Fruit fly (Drosophila melanogaster) Kc167 (cell line): ENCODE data around the gene Eip63E.

Experiments used
- Myc ChIP-seq: fragments of >200 bp; optimal IDR thresholded peaks from 2 replicates; lab custom pipeline; 2017; ENCODE audit warnings: missing external identifiers
- Sin3A ChIP-seq: fragments of >200 bp; optimal IDR thresholded peaks from 2 replicates; lab custom pipeline; 2018; ENCODE audit warnings: missing external identifiers
- h ChIP-seq: fragments of >200 bp; optimal IDR thresholded peaks from 3 replicates; lab custom pipeline; 2018; ENCODE audit warnings: missing external identifiers
- insv ChIP-seq: fragments of >200 bp; optimal IDR thresholded peaks from 3 replicates; lab custom pipeline; 2018; ENCODE audit warnings: missing external identifiers
- psq ChIP-seq: fragments of >200 bp; optimal IDR thresholded peaks from 2 replicates; lab custom pipeline; 2017; ENCODE audit warnings: missing external identifiers
- ttk ChIP-seq: sonication (Bioruptor generic); optimal IDR thresholded peaks from 2 replicates; lab custom pipeline; 2017; ENCODE audit warnings: missing external identifiers

Eip63E gene

DNA sequence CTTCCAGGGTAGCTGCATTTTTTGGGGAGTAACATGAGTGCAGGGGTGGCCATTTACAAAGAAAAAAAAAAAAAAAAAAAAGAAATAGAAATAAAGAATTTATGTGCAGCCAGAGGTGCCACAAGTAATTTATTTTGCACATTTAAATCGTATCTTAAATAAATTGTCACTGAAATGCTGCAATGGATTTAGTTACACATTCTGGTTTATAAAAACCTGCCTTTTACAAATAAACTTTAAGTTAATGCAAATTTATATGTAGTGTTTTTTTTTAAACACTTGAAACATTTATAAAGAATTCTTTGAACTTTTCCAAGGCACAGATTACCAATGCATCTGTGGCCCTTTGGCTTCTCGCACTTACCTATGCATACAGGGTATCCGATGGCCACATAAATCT lies 20.9 kb downstream of the Eip63E start:
- TF ChIP-seq insv = no peak
- no peak for TF ChIP-seq ttk (lab: Kevin White, UChicago)
- no peak for TF ChIP-seq psq (lab: Kevin White, UChicago)
- no peak for TF ChIP-seq Myc (lab: Kevin White, UChicago)
- no peak for TF ChIP-seq h (lab: Kevin White, UChicago)
- TF ChIP-seq Sin3A (lab: Kevin White, UChicago) = no peak

DNA sequence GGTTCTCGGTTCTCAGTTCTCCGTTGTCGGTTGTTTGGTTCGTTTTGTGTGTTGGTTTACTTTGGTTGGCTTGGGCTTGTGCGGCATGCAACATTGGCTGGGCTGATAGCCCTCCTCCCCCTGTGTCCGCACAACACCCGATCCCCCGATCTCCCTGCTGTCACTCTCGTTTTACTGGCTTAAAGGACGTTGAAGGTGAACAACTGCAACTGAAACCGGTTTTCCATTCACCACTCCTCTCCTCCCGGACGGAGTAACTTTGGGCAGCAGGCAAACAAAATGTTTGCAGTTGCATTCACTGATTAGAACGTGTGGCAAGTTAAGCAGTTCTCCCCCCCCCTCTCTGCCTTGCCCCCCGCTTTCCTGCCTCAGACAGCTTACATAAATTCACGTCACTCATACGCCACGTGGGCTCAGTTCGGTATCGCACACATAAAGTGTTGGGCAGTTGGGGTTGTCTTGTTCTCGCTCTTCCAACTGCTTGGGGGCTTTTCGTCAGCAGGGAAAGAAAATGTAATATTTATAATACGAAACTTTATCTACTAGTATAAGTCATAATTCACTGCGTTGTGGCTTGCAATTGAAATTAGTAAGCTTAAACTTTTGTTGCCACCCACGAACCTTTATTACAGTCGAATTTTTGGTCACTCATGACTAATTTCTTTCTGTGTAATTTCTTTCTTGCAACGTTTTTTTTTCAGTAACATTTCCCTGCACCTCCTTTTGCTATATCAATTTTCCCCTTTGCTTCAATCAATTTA lies 21.5 kb downstream of the Eip63E start:
- TF ChIP-seq psq (lab: Kevin White, UChicago) (no peak), insv (no peak), Myc (lab: Kevin White, UChicago) (no peak), Sin3A (lab: Kevin White, UChicago) (no peak), ttk (lab: Kevin White, UChicago) (no peak), h (lab: Kevin White, UChicago) (no peak)

DNA sequence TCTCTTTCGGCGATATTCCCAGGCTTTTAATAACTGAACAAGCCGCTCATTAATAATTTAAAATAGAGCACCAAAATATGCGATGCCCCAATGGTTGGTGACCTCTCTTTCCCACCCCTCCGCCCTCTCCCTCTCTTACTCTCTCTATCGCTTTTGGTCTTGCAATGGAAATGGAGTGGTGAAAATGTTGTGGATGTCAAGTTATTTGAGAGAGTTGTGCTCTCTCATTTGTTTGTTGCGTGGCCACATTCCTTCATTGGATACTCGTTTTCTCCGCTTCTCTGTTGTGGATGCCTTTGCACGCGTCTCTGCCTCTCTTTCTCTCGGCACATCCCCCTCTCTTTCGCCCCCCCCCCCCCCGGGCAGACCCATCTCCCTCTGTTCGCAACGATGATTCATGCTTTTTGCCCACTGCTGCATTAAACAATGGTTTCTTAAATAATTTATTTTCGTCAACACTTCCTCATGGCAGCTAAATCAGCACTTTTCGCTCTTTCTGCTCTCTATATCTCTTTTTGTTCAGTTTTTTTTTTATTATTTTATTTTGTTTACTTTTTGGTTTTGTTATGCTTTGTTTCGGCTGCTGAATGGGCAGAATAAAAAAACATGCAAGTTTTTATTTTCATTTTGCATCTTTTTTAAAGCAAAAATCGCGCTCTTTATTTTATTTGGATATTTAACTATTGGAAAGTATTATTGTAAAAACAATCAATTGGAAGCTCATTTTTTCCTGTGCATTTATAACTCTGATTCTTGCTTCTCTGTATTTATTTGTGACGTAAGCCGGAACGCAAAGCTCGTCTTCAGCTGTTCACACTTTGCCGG lies 27.2 kb downstream of the Eip63E start:
- TF ChIP-seq insv (no peak), Myc (lab: Kevin White, UChicago) (no peak), ttk (lab: Kevin White, UChicago) (no peak), h (lab: Kevin White, UChicago) (no peak), Sin3A (lab: Kevin White, UChicago) (no peak), psq (lab: Kevin White, UChicago) (no peak)

DNA sequence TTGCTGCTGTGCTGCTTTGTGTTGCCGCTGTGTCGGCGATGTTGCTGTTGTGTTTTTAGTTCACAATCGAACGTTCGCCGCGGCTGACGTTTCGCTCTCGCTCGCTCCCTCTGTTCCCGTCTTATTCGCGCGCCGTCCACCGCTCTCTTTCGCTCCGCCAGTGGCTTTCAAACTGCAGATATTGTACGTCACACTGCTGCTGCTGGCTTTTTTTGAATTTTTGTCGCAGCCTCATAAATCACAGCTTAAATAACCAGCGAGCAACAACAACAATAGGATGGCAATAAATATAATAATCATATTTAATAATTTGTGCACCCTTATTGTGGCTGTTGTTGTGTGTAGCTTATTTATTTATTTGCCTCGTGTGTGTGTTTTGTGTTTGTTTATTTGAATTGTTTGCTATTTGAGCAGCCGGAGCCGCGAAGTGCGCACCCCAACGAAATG lies 28.0 kb downstream of the Eip63E start:
- no peak for TF ChIP-seq insv
- TF ChIP-seq Sin3A (lab: Kevin White, UChicago) = no peak
- TF ChIP-seq Myc (lab: Kevin White, UChicago) = no peak
- TF ChIP-seq h (lab: Kevin White, UChicago) = no peak

DNA sequence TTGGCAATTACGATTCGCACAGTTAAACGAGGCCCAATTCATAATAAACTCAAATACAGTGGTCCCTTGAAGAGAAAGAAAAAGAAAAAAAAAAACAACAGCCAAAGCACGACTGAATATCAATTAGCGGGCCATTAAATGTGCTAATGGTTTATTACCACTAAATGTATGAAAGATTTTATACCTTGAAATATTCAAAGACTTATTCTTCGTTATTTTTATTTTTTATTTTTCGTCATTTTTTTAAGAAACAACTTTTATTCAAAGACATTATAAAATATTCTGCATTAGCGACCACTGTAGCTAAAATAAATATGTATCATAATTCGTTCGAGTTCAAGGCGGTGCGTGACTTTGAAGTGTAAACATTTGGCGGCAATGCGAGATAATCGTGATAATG lies 28.7 kb downstream of the Eip63E start:
- TF ChIP-seq Myc (lab: Kevin White, UChicago) (no peak), ttk (lab: Kevin White, UChicago) (no peak), Sin3A (lab: Kevin White, UChicago) (no peak), insv (no peak), h (lab: Kevin White, UChicago) (no peak), psq (lab: Kevin White, UChicago) (no peak)

DNA sequence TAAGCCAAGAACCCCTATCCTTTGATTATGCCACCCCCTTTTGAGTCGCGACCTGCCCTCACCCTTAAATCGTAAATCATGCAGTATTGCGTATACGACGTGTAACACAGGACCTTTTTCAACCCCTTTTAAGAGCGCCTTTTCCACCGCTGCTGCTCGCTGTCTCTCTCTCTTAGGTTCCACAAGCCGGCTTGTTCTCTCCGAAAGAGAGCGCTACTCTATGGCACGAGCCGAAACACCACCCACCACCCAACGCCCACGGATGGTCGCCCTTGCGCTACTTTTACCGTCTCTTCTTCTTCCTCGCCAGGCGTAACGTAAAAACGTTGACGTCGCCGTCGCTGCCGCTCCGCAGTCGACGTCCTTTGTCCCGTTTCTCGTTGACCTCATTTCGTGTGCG lies 29.4 kb downstream of the Eip63E start:
- TF ChIP-seq ttk (lab: Kevin White, UChicago) = no peak
- no peak for TF ChIP-seq psq (lab: Kevin White, UChicago)
- no peak for TF ChIP-seq Sin3A (lab: Kevin White, UChicago)
- TF ChIP-seq Myc (lab: Kevin White, UChicago) = no peak
- TF ChIP-seq h (lab: Kevin White, UChicago) = no peak
- no peak for TF ChIP-seq insv

DNA sequence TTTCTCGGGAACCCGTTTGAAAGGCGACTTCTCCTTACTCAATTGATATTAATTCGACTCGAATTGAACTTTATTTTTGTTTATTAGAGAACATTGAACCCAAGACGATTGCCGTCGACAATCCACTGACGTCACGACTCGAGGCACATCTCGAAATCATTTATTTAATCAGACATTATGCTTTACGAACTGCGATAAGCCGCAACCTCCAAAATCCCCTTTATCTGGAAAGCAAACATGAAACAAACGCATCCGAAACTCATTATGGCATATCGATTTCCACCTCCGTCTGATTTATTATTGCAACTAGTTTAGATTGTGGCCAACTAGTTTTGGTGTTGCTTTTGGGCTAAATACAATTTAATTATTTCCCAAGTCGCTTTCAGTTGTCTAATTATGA lies 31.6 kb downstream of the Eip63E start:
- TF ChIP-seq insv = no peak
- TF ChIP-seq ttk (lab: Kevin White, UChicago) = no peak
- no peak for TF ChIP-seq psq (lab: Kevin White, UChicago)
- TF ChIP-seq Myc (lab: Kevin White, UChicago) = no peak
- no peak for TF ChIP-seq h (lab: Kevin White, UChicago)
- no peak for TF ChIP-seq Sin3A (lab: Kevin White, UChicago)

DNA sequence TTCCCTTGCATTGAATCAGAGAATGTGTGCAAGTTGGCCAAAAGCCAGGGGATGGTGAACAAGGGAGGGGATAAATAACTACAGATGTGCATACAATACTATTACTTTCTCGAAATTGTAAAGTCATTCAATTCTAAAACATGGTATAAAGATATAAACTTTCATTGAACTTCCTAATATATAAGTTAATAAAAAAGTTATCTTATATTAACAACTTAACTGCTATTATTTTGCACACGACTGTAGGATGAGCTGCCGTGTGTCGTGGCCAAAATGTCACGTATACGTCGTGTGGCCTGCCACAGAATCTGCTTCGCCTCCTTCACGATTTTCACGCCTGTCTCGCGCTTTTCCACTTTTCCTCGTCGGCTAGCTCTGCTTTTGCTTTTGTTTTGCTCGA lies 33.9 kb downstream of the Eip63E start:
- TF ChIP-seq Sin3A (lab: Kevin White, UChicago) (no peak), insv (no peak), ttk (lab: Kevin White, UChicago) (no peak), h (lab: Kevin White, UChicago) (no peak), psq (lab: Kevin White, UChicago) (no peak), Myc (lab: Kevin White, UChicago) (no peak)

DNA sequence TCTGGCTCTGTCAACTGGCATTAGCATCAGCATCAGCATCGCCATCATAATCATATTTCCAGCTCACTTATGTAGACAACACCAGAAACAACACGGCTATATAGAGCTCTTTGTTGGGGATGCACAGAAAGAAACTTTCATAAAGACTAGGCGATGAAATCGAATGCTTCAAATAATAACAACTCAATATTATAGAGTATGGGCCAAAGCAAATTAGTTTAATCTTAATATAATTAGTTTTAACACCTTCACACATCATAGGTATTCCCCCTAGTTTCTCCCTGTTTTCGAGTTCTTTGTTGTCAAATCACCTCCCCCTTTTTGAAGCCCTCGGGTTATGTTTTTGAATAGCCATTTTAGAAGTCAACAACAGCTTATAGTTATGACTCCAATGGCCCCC lies 35.5 kb downstream of the Eip63E start:
- TF ChIP-seq Sin3A (lab: Kevin White, UChicago) (no peak), psq (lab: Kevin White, UChicago) (no peak), insv (no peak), Myc (lab: Kevin White, UChicago) (no peak), ttk (lab: Kevin White, UChicago) (no peak), h (lab: Kevin White, UChicago) (no peak)

DNA sequence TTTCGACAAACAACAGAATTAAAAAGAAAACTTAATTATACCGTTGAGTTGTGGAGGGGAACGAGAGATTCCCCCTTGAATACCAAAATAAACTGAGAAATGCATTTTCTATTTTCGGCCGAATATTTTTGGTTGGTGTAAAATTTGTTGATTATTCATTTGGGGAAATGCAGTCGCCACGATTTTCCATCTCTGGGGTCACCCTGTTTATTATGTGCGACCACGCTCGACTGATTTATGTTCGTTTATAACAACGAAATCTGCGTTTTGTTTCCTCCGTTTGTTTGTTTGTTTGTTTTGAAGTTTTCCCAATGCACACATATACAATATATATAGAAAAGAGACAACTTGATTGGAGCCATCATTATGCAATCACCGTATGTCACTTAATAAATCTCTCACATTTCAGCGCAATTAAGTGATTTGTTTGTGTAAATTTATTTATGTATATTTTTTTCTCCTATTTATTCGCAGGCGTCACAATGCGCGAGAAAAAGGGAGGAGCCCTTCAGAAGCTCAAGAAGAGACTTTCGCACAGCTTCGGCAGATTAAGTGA lies 36.8 kb downstream of the Eip63E start:
- TF ChIP-seq psq (lab: Kevin White, UChicago) = no peak
- TF ChIP-seq ttk (lab: Kevin White, UChicago) = no peak
- TF ChIP-seq h (lab: Kevin White, UChicago) = no peak
- no peak for TF ChIP-seq Sin3A (lab: Kevin White, UChicago)
- no peak for TF ChIP-seq Myc (lab: Kevin White, UChicago)
- no peak for TF ChIP-seq insv

DNA sequence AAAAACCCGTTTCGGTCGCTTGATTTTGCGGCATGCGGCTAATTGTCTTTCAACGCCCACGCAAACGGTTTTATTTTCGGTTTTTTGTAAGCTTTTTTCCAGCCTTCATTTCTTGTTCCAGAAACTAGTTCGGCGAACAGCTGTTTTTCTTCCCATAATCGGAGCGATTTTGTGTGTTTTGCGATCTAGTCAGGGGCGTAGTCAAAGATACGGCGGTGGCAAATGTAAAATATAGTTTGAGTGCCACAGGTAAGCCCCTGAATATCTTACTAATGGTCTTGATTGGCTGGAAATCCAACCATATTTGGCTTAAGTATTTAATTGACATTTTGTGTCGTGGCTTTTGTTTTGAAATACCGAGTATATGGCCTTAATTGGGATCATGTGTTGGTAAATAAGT lies 38.4 kb downstream of the Eip63E start:
- TF ChIP-seq Myc (lab: Kevin White, UChicago) (no peak), insv (no peak), Sin3A (lab: Kevin White, UChicago) (no peak)
